Worm (Caenorhabditis elegans) whole organism, L2 larva: ENCODE data around the gene sru-8.

Experiments used
- ama-1 ChIP-seq: fragments of 150-350 bp; optimal IDR thresholded peaks from 2 replicates; lab custom pipeline; 2018; ENCODE audit warnings: inconsistent platforms
- ceh-16 ChIP-seq: fragments of 150-350 bp; optimal IDR thresholded peaks from 2 replicates; lab custom pipeline; 2014; ENCODE audit warnings: missing biosample characterization, missing genetic modification characterization
- peb-1 ChIP-seq: fragments of 150-350 bp; optimal IDR thresholded peaks from 2 replicates; lab custom pipeline; 2014; ENCODE audit warnings: missing biosample characterization, missing genetic modification characterization

DNA sequence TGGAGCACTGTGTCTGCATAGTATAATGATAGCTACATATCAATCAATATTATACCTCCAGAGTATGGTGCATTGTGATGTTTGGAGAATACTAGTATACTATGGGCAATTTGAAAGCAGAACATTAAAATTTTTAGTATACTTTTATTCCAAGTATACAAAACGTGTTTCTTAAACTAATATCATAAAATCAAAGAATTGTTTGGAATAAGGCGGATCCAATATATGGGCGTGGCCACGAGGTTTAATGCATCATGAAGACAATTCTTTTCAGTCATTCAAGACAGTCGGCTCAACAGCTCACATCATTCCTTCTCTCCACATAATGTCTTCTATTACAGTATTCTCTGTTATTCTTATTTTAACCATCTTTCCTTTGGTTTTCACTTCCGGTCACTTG, 36.2 kb downstream of the sru-8 start, which contains the start of gene sdz-31:
- TF ChIP-seq peb-1 (tag; lab: Kevin White, UChicago) (no peak), ama-1 (lab: Kevin White, UChicago) (no peak), ceh-16 (tag; lab: Kevin White, UChicago) (no peak)
